Worm (Caenorhabditis elegans) whole organism, mixed stage, embryonic: ENCODE results near the gene W07G4.1.

Experiments used
- M03D4.4 ChIP-seq: sonication (generic microtip); optimal IDR thresholded peaks from 2 replicates; lab custom pipeline; 2017; ENCODE audit warnings: mild to moderate bottlenecking, missing genetic modification characterization, missing compliant biosample characterization
- ceh-39 ChIP-seq: fragments of 150-350 bp; optimal IDR thresholded peaks from 2 replicates; lab custom pipeline; 2014; ENCODE audit warnings: missing biosample characterization, missing genetic modification characterization

ce11 chrV:13002070-13002469 is 31.3 kb upstream of the W07G4.1 start, which contains the start of gene inft-2:
- TF ChIP-seq ceh-39 (tag; lab: Kevin White, UChicago) = no peak
- no peak for TF ChIP-seq M03D4.4 (tag; lab: Kevin White, UChicago)
